Worm (Caenorhabditis elegans): Measurements from ENCODE around the gene nhr-71.

nhr-71 gene

ce11 chrX:13746661-13747365 lies at the start of gene nhr-71:
Gene nhr-71, plus strand, starts transcription at chrX:13747315.
- TF ChIP-seq W03F9.2 (tag; optimal IDR thresholded peaks at IDR 0.05) (no peak), him-1 (tag; optimal IDR thresholded peaks at IDR 0.05) (no peak), dao-5 (tag; optimal IDR thresholded peaks at IDR 0.05) (no peak)

- no peak for TF ChIP-seq W03F9.2 (tag; optimal IDR thresholded peaks at IDR 0.05)
- no peak for TF ChIP-seq him-1 (tag; optimal IDR thresholded peaks at IDR 0.05)
- no peak for TF ChIP-seq dao-5 (tag; optimal IDR thresholded peaks at IDR 0.05)
Measured at ce11 chrX:13697520-13697919, 49.6 kb upstream of the nhr-71 start.

- TF ChIP-seq him-1 (tag; optimal IDR thresholded peaks at IDR 0.05) (peak; percentile 100), dao-5 (tag; optimal IDR thresholded peaks at IDR 0.05) (peak; percentile 88), W03F9.2 (tag; optimal IDR thresholded peaks at IDR 0.05) (peak; percentile 98)
Measured at ce11 chrX:13700642-13701233, 46.4 kb upstream of the nhr-71 start.

- no peak for TF ChIP-seq him-1 (tag; optimal IDR thresholded peaks at IDR 0.05)
- no peak for TF ChIP-seq dao-5 (tag; optimal IDR thresholded peaks at IDR 0.05)
- TF ChIP-seq W03F9.2 (tag; optimal IDR thresholded peaks at IDR 0.05) = no peak
Measured at ce11 chrX:13702923-13703322, 44.2 kb upstream of the nhr-71 start.

ce11 chrX:13706607-13707006 lies 40.5 kb upstream of the nhr-71 start, which contains the start of gene K02D3.1:
Gene K02D3.1, plus strand, starts transcription at chrX:13706907.
- no peak for TF ChIP-seq him-1 (tag; optimal IDR thresholded peaks at IDR 0.05)
- no peak for TF ChIP-seq W03F9.2 (tag; optimal IDR thresholded peaks at IDR 0.05)
- TF ChIP-seq dao-5 (tag; optimal IDR thresholded peaks at IDR 0.05) = no peak

ce11 chrX:13709060-13709459 lies 38.1 kb upstream of the nhr-71 start:
- TF ChIP-seq him-1 (tag; optimal IDR thresholded peaks at IDR 0.05) = no peak
- no peak for TF ChIP-seq dao-5 (tag; optimal IDR thresholded peaks at IDR 0.05)
- no peak for TF ChIP-seq W03F9.2 (tag; optimal IDR thresholded peaks at IDR 0.05)

ce11 chrX:13711909-13712308 lies 35.2 kb upstream of the nhr-71 start, which contains the start of gene K02D3.2:
Gene K02D3.2, minus strand, starts transcription at chrX:13712009.
- no peak for TF ChIP-seq him-1 (tag; optimal IDR thresholded peaks at IDR 0.05)
- TF ChIP-seq dao-5 (tag; optimal IDR thresholded peaks at IDR 0.05) = no peak
- no peak for TF ChIP-seq W03F9.2 (tag; optimal IDR thresholded peaks at IDR 0.05)

ce11 chrX:13712992-13713391 lies 34.1 kb upstream of the nhr-71 start:
- TF ChIP-seq dao-5 (tag; optimal IDR thresholded peaks at IDR 0.05) (no peak), W03F9.2 (tag; optimal IDR thresholded peaks at IDR 0.05) (no peak), him-1 (tag; optimal IDR thresholded peaks at IDR 0.05) (no peak)

- no peak for TF ChIP-seq him-1 (tag; optimal IDR thresholded peaks at IDR 0.05)
- no peak for TF ChIP-seq dao-5 (tag; optimal IDR thresholded peaks at IDR 0.05)
- TF ChIP-seq W03F9.2 (tag; optimal IDR thresholded peaks at IDR 0.05) = no peak
Measured at ce11 chrX:13713857-13714256, 33.3 kb upstream of the nhr-71 start, which contains the start of gene K11E4.1. Gene K11E4.1, plus strand, starts transcription at chrX:13714157.

ce11 chrX:13714710-13715109 lies 32.4 kb upstream of the nhr-71 start:
- TF ChIP-seq W03F9.2 (tag; optimal IDR thresholded peaks at IDR 0.05) = no peak
- TF ChIP-seq dao-5 (tag; optimal IDR thresholded peaks at IDR 0.05) = peak; percentile 62
- no peak for TF ChIP-seq him-1 (tag; optimal IDR thresholded peaks at IDR 0.05)

ce11 chrX:13716313-13716712 lies 30.8 kb upstream of the nhr-71 start:
- no peak for TF ChIP-seq dao-5 (tag; optimal IDR thresholded peaks at IDR 0.05)
- TF ChIP-seq him-1 (tag; optimal IDR thresholded peaks at IDR 0.05) = no peak
- TF ChIP-seq W03F9.2 (tag; optimal IDR thresholded peaks at IDR 0.05) = no peak

ce11 chrX:13717053-13717671 lies 30.0 kb upstream of the nhr-71 start, which contains the start of gene shc-3:
Gene shc-3, plus strand, starts transcription at chrX:13717536.
- TF ChIP-seq W03F9.2 (tag; optimal IDR thresholded peaks at IDR 0.05) = no peak
- no peak for TF ChIP-seq him-1 (tag; optimal IDR thresholded peaks at IDR 0.05)
- no peak for TF ChIP-seq dao-5 (tag; optimal IDR thresholded peaks at IDR 0.05)

- TF ChIP-seq dao-5 (tag; optimal IDR thresholded peaks at IDR 0.05) (no peak), W03F9.2 (tag; optimal IDR thresholded peaks at IDR 0.05) (no peak), him-1 (tag; optimal IDR thresholded peaks at IDR 0.05) (no peak)
Measured at ce11 chrX:13722821-13723220, 24.3 kb upstream of the nhr-71 start, which contains the start of gene poml-1. Gene poml-1, minus strand, starts transcription at chrX:13722921.

ce11 chrX:13724364-13724763 lies 22.8 kb upstream of the nhr-71 start, which contains the start of gene K11E4.6:
Gene K11E4.6, plus strand, starts transcription at chrX:13724664.
- TF ChIP-seq W03F9.2 (tag; optimal IDR thresholded peaks at IDR 0.05) (no peak), him-1 (tag; optimal IDR thresholded peaks at IDR 0.05) (no peak), dao-5 (tag; optimal IDR thresholded peaks at IDR 0.05) (no peak)

Data from whole organism, L4/young adult.